Worm (Caenorhabditis elegans) whole organism, mixed stage, embryonic: ENCODE results near the gene rpap-3.

Experiments
- lin-32 ChIP-seq: fragments of 200-800 bp; sonication (Bioruptor generic); optimal IDR thresholded peaks from 2 replicates; lab custom pipeline; 2018; ENCODE audit warnings: mild to moderate bottlenecking, missing genetic modification characterization, missing compliant biosample characterization
- mab-5 ChIP-seq: fragments of 150-350 bp; optimal IDR thresholded peaks from 2 replicates; lab custom pipeline; 2014; ENCODE audit warnings: missing biosample characterization, missing genetic modification characterization
- nhr-237 ChIP-seq: fragments of 150-350 bp; optimal IDR thresholded peaks from 2 replicates; lab custom pipeline; 2014; ENCODE audit warnings: missing biosample characterization, missing genetic modification characterization
- nhr-28 ChIP-seq: fragments of 150-350 bp; optimal IDR thresholded peaks from 2 replicates; lab custom pipeline; 2014; ENCODE audit warnings: missing biosample characterization, missing genetic modification characterization
- nhr-76 ChIP-seq: sonication (generic microtip); optimal IDR thresholded peaks from 2 replicates; lab custom pipeline; 2017; ENCODE audit warnings: missing biosample characterization, missing genetic modification characterization
- pha-4 ChIP-seq: fragments of 150-350 bp; optimal IDR thresholded peaks from 2 replicates; lab custom pipeline; 2018; ENCODE audit warnings: missing biosample characterization, missing genetic modification reagents, missing genetic modification characterization
- ztf-11 ChIP-seq: fragments of 150-350 bp; optimal IDR thresholded peaks from 2 replicates; lab custom pipeline; 2014; ENCODE audit warnings: missing biosample characterization, missing genetic modification characterization

ce11 chrIV:7734173-7734572 lies 44.6 kb downstream of the rpap-3 start:
- no peak for TF ChIP-seq pha-4
- TF ChIP-seq lin-32 (GFP tag; lab: Kevin White, UChicago) = no peak
- no peak for TF ChIP-seq nhr-28 (tag; lab: Kevin White, UChicago)
- no peak for TF ChIP-seq mab-5 (tag; lab: Kevin White, UChicago)
- TF ChIP-seq nhr-237 (tag; lab: Kevin White, UChicago) = no peak
- TF ChIP-seq ztf-11 (tag; lab: Kevin White, UChicago) = no peak
- no peak for TF ChIP-seq nhr-76
